Fruit fly (Drosophila melanogaster) whole organism, embryonic: ENCODE measurements around the gene InR.
A peak's percentile ranks its signal among the peaks of the same experiment; 100 is the strongest.

Experiments
- C15 ChIP-seq: fragments of 200-800 bp; sonication (Bioruptor generic); IDR thresholded peaks from 3 replicates; pipeline ENCODE4 v1.3.6; 2022; ENCODE audit warnings: missing biosample characterization, missing genetic modification characterization
- CG1024 ChIP-seq: fragments of 200-800 bp; sonication (Bioruptor generic); IDR thresholded peaks from 2 replicates; pipeline ENCODE4 v1.3.6; 2022; ENCODE audit warnings: missing biosample characterization, missing genetic modification characterization
- CG10267 ChIP-seq: fragments of 200-800 bp; sonication (Bioruptor generic); optimal IDR thresholded peaks from 2 replicates; lab custom pipeline; 2018; ENCODE audit warnings: missing biosample characterization, mild to moderate bottlenecking, missing genetic modification characterization, moderate library complexity
- CG10543 ChIP-seq: fragments of 200-800 bp; sonication (Bioruptor generic); optimal IDR thresholded peaks from 3 replicates; lab custom pipeline; 2017; ENCODE audit warnings: missing biosample characterization, mild to moderate bottlenecking, missing genetic modification characterization, moderate library complexity
- CG10959 ChIP-seq: fragments of 200-800 bp; sonication (Bioruptor generic); IDR thresholded peaks from 2 replicates; pipeline ENCODE4 v1.3.6; 2022; ENCODE audit warnings: missing biosample characterization, missing genetic modification characterization
- CG14965 ChIP-seq: fragments of 200-800 bp; sonication (Bioruptor generic); optimal IDR thresholded peaks from 2 replicates; lab custom pipeline; 2016; ENCODE audit warnings: missing biosample characterization, missing genetic modification characterization, borderline replicate concordance
- CG15269 ChIP-seq: fragments of 200-800 bp; sonication (Bioruptor generic); optimal IDR thresholded peaks from 2 replicates; lab custom pipeline; 2018; ENCODE audit warnings: missing biosample characterization, mild to moderate bottlenecking, missing genetic modification characterization, moderate library complexity
- CG1647 ChIP-seq: fragments of 200-800 bp; sonication (Bioruptor generic); optimal IDR thresholded peaks from 3 replicates; lab custom pipeline; 2016; ENCODE audit warnings: missing biosample characterization, missing genetic modification characterization
- CG17359 ChIP-seq: fragments of 200-800 bp; sonication (Bioruptor generic); optimal IDR thresholded peaks from 3 replicates; lab custom pipeline; 2018; ENCODE audit warnings: missing biosample characterization, mild to moderate bottlenecking, missing genetic modification characterization, moderate library complexity
- CG17361 ChIP-seq: fragments of 200-800 bp; sonication (Bioruptor generic); IDR thresholded peaks from 3 replicates; pipeline ENCODE4 v1.3.6; 2022; ENCODE audit warnings: missing biosample characterization, missing genetic modification characterization
- CG17912 ChIP-seq: fragments of 200-800 bp; sonication (Bioruptor generic); optimal IDR thresholded peaks from 2 replicates; lab custom pipeline; 2018; ENCODE audit warnings: missing biosample characterization, mild to moderate bottlenecking, missing genetic modification characterization
- CG32532 ChIP-seq: fragments of 200-800 bp; sonication (Bioruptor generic); IDR thresholded peaks from 2 replicates; pipeline ENCODE4 v1.3.6; 2022; ENCODE audit warnings: missing biosample characterization, missing genetic modification characterization
- CG32767 ChIP-seq: fragments of 200-800 bp; sonication (Bioruptor generic); IDR thresholded peaks from 2 replicates; pipeline ENCODE4 v1.3.6; 2022; ENCODE audit warnings: missing biosample characterization, missing genetic modification characterization
- CG34422 ChIP-seq: fragments of 200-800 bp; sonication (Bioruptor generic); IDR thresholded peaks from 3 replicates; pipeline ENCODE4 v1.3.6; 2022; ENCODE audit warnings: missing biosample characterization, missing genetic modification characterization
- CG42726 ChIP-seq: fragments of 200-800 bp; sonication (Bioruptor generic); IDR thresholded peaks from 2 replicates; pipeline ENCODE4 v1.3.6; 2022; ENCODE audit warnings: missing biosample characterization, missing genetic modification characterization; ENCODE audit not compliant: partially characterized antibody
- CG7271 ChIP-seq: fragments of 200-800 bp; sonication (Bioruptor generic); optimal IDR thresholded peaks from 2 replicates; lab custom pipeline; 2018; ENCODE audit warnings: missing biosample characterization, mild to moderate bottlenecking, missing genetic modification characterization, moderate library complexity
- CG7372 ChIP-seq: fragments of 200-800 bp; sonication (Bioruptor generic); IDR thresholded peaks from 2 replicates; pipeline ENCODE4 v1.3.6; 2022; ENCODE audit warnings: missing biosample characterization, missing genetic modification characterization
- CG9727 ChIP-seq: fragments of 200-800 bp; sonication (Bioruptor generic); optimal IDR thresholded peaks from 3 replicates; lab custom pipeline; 2017; ENCODE audit warnings: missing biosample characterization, mild to moderate bottlenecking, missing genetic modification characterization
- CrebB ChIP-seq: fragments of 200-800 bp; sonication (Bioruptor generic); optimal IDR thresholded peaks from 3 replicates; lab custom pipeline; 2018; ENCODE audit warnings: missing biosample characterization, mild to moderate bottlenecking, missing genetic modification characterization
- E2f1 ChIP-seq: fragments of 200-800 bp; sonication (Bioruptor generic); IDR thresholded peaks from 2 replicates; pipeline ENCODE4 v1.3.6; 2022; ENCODE audit warnings: missing biosample characterization, missing genetic modification characterization
- Ets97D ChIP-seq: fragments of 200-800 bp; sonication (Bioruptor generic); optimal IDR thresholded peaks from 3 replicates; lab custom pipeline; 2016; ENCODE audit warnings: missing biosample characterization, missing genetic modification characterization
- Jarid2 ChIP-seq: fragments of 200-800 bp; sonication (Bioruptor generic); optimal IDR thresholded peaks from 3 replicates; lab custom pipeline; 2017; ENCODE audit warnings: mild to moderate bottlenecking, missing biosample characterization, missing genetic modification reagents, missing genetic modification characterization
- Meics ChIP-seq: fragments of 200-800 bp; sonication (Bioruptor generic); optimal IDR thresholded peaks from 2 replicates; lab custom pipeline; 2017; ENCODE audit warnings: missing biosample characterization, mild to moderate bottlenecking, missing genetic modification characterization
- Six4 ChIP-seq: fragments of 200-800 bp; sonication (Bioruptor generic); optimal IDR thresholded peaks from 2 replicates; lab custom pipeline; 2016; ENCODE audit warnings: missing biosample characterization, missing genetic modification characterization
- Spps ChIP-seq: fragments of 200-800 bp; sonication (Bioruptor generic); optimal IDR thresholded peaks from 2 replicates; lab custom pipeline; 2018; ENCODE audit warnings: missing biosample characterization, mild to moderate bottlenecking, missing genetic modification characterization
- Xbp1 ChIP-seq: fragments of 200-800 bp; sonication (Bioruptor generic); optimal IDR thresholded peaks from 3 replicates; lab custom pipeline; 2016; ENCODE audit warnings: missing biosample characterization, mild to moderate bottlenecking, missing genetic modification characterization
- Xrp1 ChIP-seq: fragments of 200-800 bp; sonication (Bioruptor generic); IDR thresholded peaks from 2 replicates; pipeline ENCODE4 v1.3.6; 2022; ENCODE audit warnings: missing biosample characterization, missing genetic modification characterization
- ap ChIP-seq: fragments of 200-800 bp; sonication (Bioruptor generic); IDR thresholded peaks from 2 replicates; pipeline ENCODE4 v1.3.6; 2022; ENCODE audit warnings: missing biosample characterization, missing genetic modification characterization
- bab2 ChIP-seq: fragments of 200-800 bp; sonication (Bioruptor generic); optimal IDR thresholded peaks from 2 replicates; lab custom pipeline; 2016; ENCODE audit warnings: missing biosample characterization, missing genetic modification characterization
- chinmo ChIP-seq: fragments of 200-800 bp; sonication (Bioruptor generic); IDR thresholded peaks from 4 replicates; pipeline ENCODE4 v1.3.6; 2022; ENCODE audit warnings: missing biosample characterization, missing genetic modification characterization; ENCODE audit not compliant: partially characterized antibody
- croc ChIP-seq: fragments of 200-800 bp; sonication (Bioruptor generic); conservative IDR thresholded peaks from 3 replicates; pipeline ENCODE4 v1.3.6; 2022; ENCODE audit warnings: missing biosample characterization, missing genetic modification characterization
- eyg ChIP-seq: fragments of 200-800 bp; sonication (Bioruptor generic); optimal IDR thresholded peaks from 3 replicates; lab custom pipeline; 2016; ENCODE audit warnings: missing biosample characterization, missing genetic modification characterization
- fd96Cb ChIP-seq: fragments of 200-800 bp; sonication (Bioruptor generic); optimal IDR thresholded peaks from 2 replicates; lab custom pipeline; 2018; ENCODE audit warnings: missing biosample characterization, mild to moderate bottlenecking, missing genetic modification characterization, moderate library complexity
- gcm ChIP-seq: fragments of 200-800 bp; sonication (Bioruptor generic); optimal IDR thresholded peaks from 2 replicates; lab custom pipeline; 2019; ENCODE audit warnings: missing biosample characterization, mild to moderate bottlenecking, missing genetic modification characterization, moderate library complexity
- hbn ChIP-seq: fragments of 200-800 bp; sonication (Bioruptor generic); IDR thresholded peaks from 2 replicates; pipeline ENCODE4 v1.3.6; 2022; ENCODE audit warnings: missing biosample characterization, missing genetic modification characterization; ENCODE audit not compliant: partially characterized antibody
- jumu ChIP-seq: fragments of 200-800 bp; sonication (Bioruptor generic); optimal IDR thresholded peaks from 3 replicates; lab custom pipeline; 2016; ENCODE audit warnings: missing biosample characterization, missing genetic modification characterization
- kni ChIP-seq: fragments of 200-800 bp; sonication (Bioruptor generic); optimal IDR thresholded peaks from 3 replicates; lab custom pipeline; 2017; ENCODE audit warnings: mild to moderate bottlenecking, missing biosample characterization, missing genetic modification reagents, missing genetic modification characterization
- mld ChIP-seq: fragments of 200-800 bp; sonication (Bioruptor generic); IDR thresholded peaks from 3 replicates; pipeline ENCODE4 v1.3.6; 2022; ENCODE audit warnings: missing biosample characterization, missing genetic modification characterization; ENCODE audit not compliant: partially characterized antibody
- pan ChIP-seq, 4 experiments: fragments of >200 bp in 3 of 4; fragments of 200-800 bp in 1 of 4; sonication (Bioruptor generic) in 1 of 4; optimal IDR thresholded peaks in 3 of 4; IDR thresholded peaks in 1 of 4; 2 replicates each; pipeline versions ENCODE4 v1.3.6 to Lab custom; 2017 to 2022; ENCODE audit warnings: missing biosample characterization in 2 of 4, missing genetic modification characterization in 2 of 4, mixed read lengths in 1 of 4
- pb ChIP-seq: fragments of 200-800 bp; sonication (Bioruptor generic); optimal IDR thresholded peaks from 3 replicates; lab custom pipeline; 2016; ENCODE audit warnings: missing biosample characterization, missing genetic modification characterization
- pnt ChIP-seq: fragments of 200-800 bp; sonication (Bioruptor generic); optimal IDR thresholded peaks from 3 replicates; lab custom pipeline; 2016; ENCODE audit warnings: missing biosample characterization, missing genetic modification characterization
- psq ChIP-seq: fragments of 200-800 bp; sonication (Bioruptor generic); optimal IDR thresholded peaks from 2 replicates; lab custom pipeline; 2017; ENCODE audit warnings: missing biosample characterization, missing genetic modification characterization
- pum ChIP-seq: fragments of 200-800 bp; sonication (Bioruptor generic); optimal IDR thresholded peaks from 2 replicates; lab custom pipeline; 2016; ENCODE audit warnings: missing biosample characterization, missing genetic modification characterization
- scrt ChIP-seq: fragments of 200-800 bp; sonication (Bioruptor generic); optimal IDR thresholded peaks from 2 replicates; lab custom pipeline; 2018; ENCODE audit warnings: missing biosample characterization, mild to moderate bottlenecking, missing genetic modification characterization, moderate library complexity
- shn ChIP-seq: fragments of 200-800 bp; sonication (Bioruptor generic); optimal IDR thresholded peaks from 3 replicates; lab custom pipeline; 2016; ENCODE audit warnings: missing biosample characterization, missing genetic modification characterization
- sima ChIP-seq: fragments of 200-800 bp; sonication (Bioruptor generic); optimal IDR thresholded peaks from 2 replicates; lab custom pipeline; 2016; ENCODE audit warnings: missing biosample characterization, missing genetic modification characterization
- sqz ChIP-seq: fragments of 200-800 bp; sonication (Bioruptor generic); optimal IDR thresholded peaks from 3 replicates; lab custom pipeline; 2018; ENCODE audit warnings: missing biosample characterization, mild to moderate bottlenecking, missing genetic modification characterization
- sug ChIP-seq: fragments of 200-800 bp; optimal IDR thresholded peaks from 2 replicates; lab custom pipeline; 2019; ENCODE audit warnings: missing biosample characterization, mild to moderate bottlenecking, missing genetic modification characterization, moderate library complexity
- tna ChIP-seq: fragments of 200-800 bp; sonication (Bioruptor generic); IDR thresholded peaks from 2 replicates; pipeline ENCODE4 v1.3.6; 2022; ENCODE audit warnings: missing biosample characterization, missing genetic modification characterization; ENCODE audit not compliant: partially characterized antibody
- wek ChIP-seq: fragments of 200-800 bp; sonication (Bioruptor generic); optimal IDR thresholded peaks from 3 replicates; lab custom pipeline; 2018; ENCODE audit warnings: missing biosample characterization, mild to moderate bottlenecking, missing genetic modification characterization, moderate library complexity

Gene InR

dm6 chr3R:21613322-21613807, 5.8 kb downstream of the InR start (continued):
- TF ChIP-seq pb (GFP tag; lab: Kevin White, UChicago) (peak; percentile 87), pnt (GFP tag; lab: Kevin White, UChicago) (peak; percentile 33), CG34422 (no peak), Ets97D (peak; percentile 59), C15 (GFP tag; lab: Robert Waterston, UW) (no peak), CG10959 (GFP tag; lab: Robert Waterston, UW) (no peak), Spps (tag; lab: Kevin White, UChicago) (peak; percentile 61), CG17361 (no peak), CG14965 (GFP tag; lab: Kevin White, UChicago) (peak; percentile 81), CG15269 (tag; lab: Kevin White, UChicago) (no peak), gcm (GFP tag; lab: Kevin White, UChicago) (peak; percentile 84), pum (no peak), ap (GFP tag; lab: Robert Waterston, UW) (no peak), sqz (GFP tag; lab: Kevin White, UChicago) (peak; percentile 87), E2f1 (GFP tag; lab: Robert Waterston, UW) (no peak), CG10267 (tag; lab: Kevin White, UChicago) (peak; percentile 27), croc (GFP tag; lab: Robert Waterston, UW) (no peak), CG42726 (GFP tag; lab: Robert Waterston, UW) (no peak), bab2 (GFP tag; lab: Kevin White, UChicago) (peak; percentile 89), CG7271 (tag; lab: Kevin White, UChicago) (peak; percentile 79), CG32767 (GFP tag; lab: Robert Waterston, UW) (no peak), kni (GFP tag; lab: Kevin White, UChicago) (peak; percentile 98), CG1024 (GFP tag; lab: Robert Waterston, UW) (no peak), mld (GFP tag; lab: Robert Waterston, UW) (no peak), CG17359 (tag; lab: Kevin White, UChicago) (peak; percentile 87), Jarid2 (peak; percentile 66), sima (peak; percentile 66), sug (tag; lab: Kevin White, UChicago) (peak; percentile 82), jumu (GFP tag; lab: Kevin White, UChicago) (peak; percentile 78), psq (peak; percentile 98), CG7372 (GFP tag; lab: Robert Waterston, UW) (no peak), CG32532 (GFP tag; lab: Robert Waterston, UW) (no peak), CG17912 (peak; percentile 83), hbn (GFP tag; lab: Robert Waterston, UW) (no peak), fd96Cb (tag; lab: Kevin White, UChicago) (no peak), Xbp1 (GFP tag; lab: Kevin White, UChicago) (peak; percentile 12), pan (optimal IDR thresholded peaks at IDR 0.05; lab: Kevin White, UChicago) (no peak), pan (GFP tag; optimal IDR thresholded peaks at IDR 0.05 in 1 of 2, IDR thresholded peaks at IDR 0.05 in 1 of 2) (no peak), Xrp1 (GFP tag; lab: Robert Waterston, UW) (no peak), Meics (GFP tag; lab: Kevin White, UChicago) (peak; percentile 67), Six4 (GFP tag; lab: Kevin White, UChicago) (peak; percentile 62), shn (GFP tag; lab: Kevin White, UChicago) (peak; percentile 72), CG10543 (peak; percentile 94), CG9727 (GFP tag; lab: Kevin White, UChicago) (peak; percentile 83), chinmo (GFP tag; lab: Robert Waterston, UW) (no peak), eyg (GFP tag; lab: Kevin White, UChicago) (peak; percentile 87), tna (GFP tag; lab: Robert Waterston, UW) (no peak), scrt (GFP tag; lab: Kevin White, UChicago) (peak; percentile 76), CrebB (tag; lab: Kevin White, UChicago) (peak; percentile 85), CG1647 (peak; percentile 14), wek (GFP tag; lab: Kevin White, UChicago) (peak; percentile 88)
